Fruit fly (Drosophila melanogaster) whole organism, embryonic: ENCODE measurements around the gene kairos.

Experiments
- ATbp ChIP-seq: fragments of 200-800 bp; sonication (Bioruptor generic); optimal IDR thresholded peaks from 2 replicates; lab custom pipeline; 2017; ENCODE audit warnings: missing biosample characterization, mild to moderate bottlenecking, missing genetic modification characterization, missing genetic modification reagents
- BtbVII ChIP-seq: fragments of 200-800 bp; sonication (Bioruptor generic); optimal IDR thresholded peaks from 3 replicates; lab custom pipeline; 2017; ENCODE audit warnings: missing biosample characterization, mild to moderate bottlenecking, missing genetic modification characterization
- CG10209 ChIP-seq: fragments of 200-800 bp; sonication (Bioruptor generic); optimal IDR thresholded peaks from 3 replicates; lab custom pipeline; 2017; ENCODE audit warnings: missing biosample characterization, mild to moderate bottlenecking, missing genetic modification characterization, missing genetic modification reagents
- CG12219 ChIP-seq: fragments of 200-800 bp; sonication (Bioruptor generic); optimal IDR thresholded peaks from 3 replicates; lab custom pipeline; 2018; ENCODE audit warnings: missing biosample characterization, mild to moderate bottlenecking, missing genetic modification characterization
- CG12299 ChIP-seq: fragments of 200-800 bp; sonication (Bioruptor generic); optimal IDR thresholded peaks from 2 replicates; lab custom pipeline; 2018; ENCODE audit warnings: missing biosample characterization, mild to moderate bottlenecking, missing genetic modification characterization
- CG13123 ChIP-seq: fragments of 200-800 bp; sonication (Bioruptor generic); optimal IDR thresholded peaks from 2 replicates; lab custom pipeline; 2016; ENCODE audit warnings: missing biosample characterization, missing genetic modification characterization
- CG13775 ChIP-seq: fragments of 200-800 bp; sonication (Bioruptor generic); optimal IDR thresholded peaks from 3 replicates; lab custom pipeline; 2017; ENCODE audit warnings: missing biosample characterization, mild to moderate bottlenecking, missing genetic modification characterization
- CG14050 ChIP-seq: fragments of 200-800 bp; sonication (Bioruptor generic); IDR thresholded peaks from 3 replicates; pipeline ENCODE4 v1.3.6; 2022; ENCODE audit warnings: missing biosample characterization, missing genetic modification characterization
- CG30020 ChIP-seq: fragments of 200-800 bp; optimal IDR thresholded peaks from 2 replicates; lab custom pipeline; 2019; ENCODE audit warnings: missing biosample characterization, mild to moderate bottlenecking, missing genetic modification characterization, moderate library complexity
- CG30403 ChIP-seq: fragments of 200-800 bp; sonication (Bioruptor generic); optimal IDR thresholded peaks from 3 replicates; lab custom pipeline; 2016; ENCODE audit warnings: missing biosample characterization, missing genetic modification characterization
- CG31388 ChIP-seq: fragments of 200-800 bp; sonication (Bioruptor generic); optimal IDR thresholded peaks from 2 replicates; lab custom pipeline; 2016; ENCODE audit warnings: missing biosample characterization, missing genetic modification characterization
- CG34376 ChIP-seq: fragments of 200-800 bp; sonication (Bioruptor generic); optimal IDR thresholded peaks from 2 replicates; lab custom pipeline; 2018; ENCODE audit warnings: missing biosample characterization, mild to moderate bottlenecking, missing genetic modification characterization
- CG3847 ChIP-seq: fragments of 200-800 bp; sonication (Bioruptor generic); IDR thresholded peaks from 2 replicates; pipeline ENCODE4 v1.3.6; 2022; ENCODE audit warnings: missing biosample characterization, missing genetic modification characterization
- CG4707 ChIP-seq: fragments of 200-800 bp; sonication (Bioruptor generic); optimal IDR thresholded peaks from 2 replicates; lab custom pipeline; 2018; ENCODE audit warnings: missing biosample characterization, mild to moderate bottlenecking, missing genetic modification characterization, moderate library complexity
- CG6854 ChIP-seq: fragments of 200-800 bp; sonication (Bioruptor generic); optimal IDR thresholded peaks from 3 replicates; lab custom pipeline; 2017; ENCODE audit warnings: missing biosample characterization, mild to moderate bottlenecking, missing genetic modification characterization
- CG7372 ChIP-seq: fragments of 200-800 bp; sonication (Bioruptor generic); IDR thresholded peaks from 2 replicates; pipeline ENCODE4 v1.3.6; 2022; ENCODE audit warnings: missing biosample characterization, missing genetic modification characterization
- CG7786 ChIP-seq: fragments of 200-800 bp; sonication (Bioruptor generic); optimal IDR thresholded peaks from 2 replicates; lab custom pipeline; 2016; ENCODE audit warnings: missing biosample characterization, missing genetic modification characterization
- CkIIα-i1 ChIP-seq: fragments of 200-800 bp; sonication (Bioruptor generic); IDR thresholded peaks from 2 replicates; pipeline ENCODE4 v1.3.6; 2022; ENCODE audit warnings: missing biosample characterization, missing genetic modification characterization
- D19B ChIP-seq: fragments of 200-800 bp; sonication (Bioruptor generic); optimal IDR thresholded peaks from 2 replicates; lab custom pipeline; 2017; ENCODE audit warnings: missing biosample characterization, mild to moderate bottlenecking, missing genetic modification characterization
- Eip74EF ChIP-seq, 2 experiments: fragments of 200-800 bp in 1 of 2; fragments of >200 bp in 1 of 2; sonication (Bioruptor generic) in 1 of 2; optimal IDR thresholded peaks; 2 replicates each; lab custom pipeline; 2017 to 2019; ENCODE audit warnings: missing biosample characterization in 2 of 2, missing genetic modification characterization in 2 of 2, mild to moderate bottlenecking in 1 of 2, moderate library complexity in 1 of 2
- MESR4 ChIP-seq: fragments of 200-800 bp; sonication (Bioruptor generic); optimal IDR thresholded peaks from 2 replicates; lab custom pipeline; 2018; ENCODE audit warnings: missing biosample characterization, mild to moderate bottlenecking, missing genetic modification characterization, moderate library complexity
- NC2β ChIP-seq: fragments of 200-800 bp; sonication (Bioruptor generic); optimal IDR thresholded peaks from 2 replicates; lab custom pipeline; 2016; ENCODE audit warnings: missing biosample characterization, missing genetic modification characterization
- Ravus ChIP-seq: fragments of 200-800 bp; sonication (Bioruptor generic); IDR thresholded peaks from 2 replicates; pipeline ENCODE4 v1.3.6; 2022; ENCODE audit warnings: missing biosample characterization, missing genetic modification characterization
- Sry-β ChIP-seq: fragments of 200-800 bp; sonication (Bioruptor generic); optimal IDR thresholded peaks from 2 replicates; lab custom pipeline; 2018; ENCODE audit warnings: missing biosample characterization, mild to moderate bottlenecking, missing genetic modification characterization, moderate library complexity
- al ChIP-seq: fragments of 200-800 bp; sonication (Bioruptor generic); IDR thresholded peaks from 2 replicates; pipeline ENCODE4 v1.3.6; 2022; ENCODE audit warnings: missing biosample characterization, missing genetic modification characterization
- aop ChIP-seq: fragments of 200-800 bp; sonication (Bioruptor generic); IDR thresholded peaks from 2 replicates; pipeline ENCODE4 v1.3.6; 2022; ENCODE audit warnings: missing biosample characterization, missing genetic modification characterization
- caup ChIP-seq: fragments of 200-800 bp; sonication (Bioruptor generic); optimal IDR thresholded peaks from 3 replicates; lab custom pipeline; 2017; ENCODE audit warnings: missing biosample characterization, mild to moderate bottlenecking, missing genetic modification characterization, moderate library complexity; ENCODE audit not compliant: severe bottlenecking
- cg ChIP-seq: fragments of 200-800 bp; sonication (Bioruptor generic); optimal IDR thresholded peaks from 3 replicates; lab custom pipeline; 2019; ENCODE audit warnings: missing biosample characterization, mild to moderate bottlenecking, missing genetic modification characterization, moderate library complexity
- chinmo ChIP-seq: fragments of 200-800 bp; sonication (Bioruptor generic); IDR thresholded peaks from 4 replicates; pipeline ENCODE4 v1.3.6; 2022; ENCODE audit warnings: missing biosample characterization, missing genetic modification characterization; ENCODE audit not compliant: partially characterized antibody
- ci ChIP-seq: fragments of 200-800 bp; sonication (Bioruptor generic); IDR thresholded peaks from 3 replicates; pipeline ENCODE4 v1.3.6; 2022; ENCODE audit warnings: missing biosample characterization, missing genetic modification characterization
- dati ChIP-seq: fragments of 200-800 bp; sonication (Bioruptor generic); IDR thresholded peaks from 2 replicates; pipeline ENCODE4 v1.3.6; 2022; ENCODE audit warnings: missing biosample characterization, missing genetic modification characterization
- emc ChIP-seq: fragments of 200-800 bp; sonication (Bioruptor generic); optimal IDR thresholded peaks from 2 replicates; lab custom pipeline; 2016; ENCODE audit warnings: missing biosample characterization, missing genetic modification characterization
- h ChIP-seq: fragments of >200 bp; optimal IDR thresholded peaks from 2 replicates; lab custom pipeline; 2017
- hth ChIP-seq: fragments of >200 bp; optimal IDR thresholded peaks from 2 replicates; lab custom pipeline; 2017; ENCODE audit warnings: inconsistent platforms
- mld ChIP-seq: fragments of 200-800 bp; sonication (Bioruptor generic); IDR thresholded peaks from 3 replicates; pipeline ENCODE4 v1.3.6; 2022; ENCODE audit warnings: missing biosample characterization, missing genetic modification characterization; ENCODE audit not compliant: partially characterized antibody
- nau ChIP-seq: fragments of 200-800 bp; sonication (Bioruptor generic); optimal IDR thresholded peaks from 3 replicates; lab custom pipeline; 2017; ENCODE audit warnings: missing biosample characterization, mild to moderate bottlenecking, missing genetic modification characterization, missing genetic modification reagents
- onecut ChIP-seq: fragments of 200-800 bp; sonication (Bioruptor generic); IDR thresholded peaks from 2 replicates; pipeline ENCODE4 v1.3.6; 2022; ENCODE audit warnings: missing biosample characterization, missing genetic modification characterization
- org-1 ChIP-seq: fragments of 200-800 bp; sonication (Bioruptor generic); optimal IDR thresholded peaks from 2 replicates; lab custom pipeline; 2017; ENCODE audit warnings: missing biosample characterization, missing genetic modification characterization
- otp ChIP-seq: fragments of 200-800 bp; sonication (Bioruptor generic); IDR thresholded peaks from 3 replicates; pipeline ENCODE4, ENCODE4 v1.3.6; 2022; ENCODE audit warnings: missing biosample characterization, missing genetic modification characterization
- pita ChIP-seq: fragments of 200-800 bp; sonication (Bioruptor generic); optimal IDR thresholded peaks from 2 replicates; lab custom pipeline; 2017; ENCODE audit warnings: missing biosample characterization, mild to moderate bottlenecking, missing genetic modification characterization
- prd ChIP-seq, 3 experiments: fragments of >200 bp in 2 of 3; fragments of 200-800 bp in 1 of 3; sonication (Bioruptor generic) in 1 of 3; optimal IDR thresholded peaks in 2 of 3; IDR thresholded peaks in 1 of 3; 2 replicates in 2 of 3; 3 replicates in 1 of 3; pipeline versions ENCODE4 v1.3.6 to Lab custom; 2017 to 2022; ENCODE audit warnings: missing biosample characterization in 1 of 3, missing genetic modification characterization in 1 of 3
- pzg ChIP-seq: fragments of 200-800 bp; sonication (Bioruptor generic); optimal IDR thresholded peaks from 3 replicates; lab custom pipeline; 2018; ENCODE audit warnings: missing biosample characterization, mild to moderate bottlenecking, missing genetic modification characterization, moderate library complexity
- sc ChIP-seq, 3 experiments: fragments of >200 bp in 2 of 3; fragments of 200-800 bp in 1 of 3; sonication (Bioruptor generic) in 1 of 3; optimal IDR thresholded peaks; 2 replicates in 2 of 3; 3 replicates in 1 of 3; lab custom pipeline; 2017; ENCODE audit warnings: mild to moderate bottlenecking in 1 of 3, missing biosample characterization in 1 of 3, missing genetic modification characterization in 1 of 3, missing genetic modification reagents in 1 of 3
- tll ChIP-seq, 2 experiments: fragments of 200-800 bp in 1 of 2; fragments of >200 bp in 1 of 2; sonication (Bioruptor generic) in 1 of 2; optimal IDR thresholded peaks; 2 replicates each; lab custom pipeline; 2017 to 2019; ENCODE audit warnings: missing biosample characterization in 2 of 2, missing genetic modification characterization in 2 of 2, mild to moderate bottlenecking in 1 of 2, moderate library complexity in 1 of 2
- trem ChIP-seq: fragments of 200-800 bp; optimal IDR thresholded peaks from 3 replicates; lab custom pipeline; 2019; ENCODE audit warnings: missing biosample characterization, mild to moderate bottlenecking, missing genetic modification characterization, moderate library complexity
- vvl ChIP-seq: fragments of 200-800 bp; sonication (Bioruptor generic); IDR thresholded peaks from 2 replicates; pipeline ENCODE4 v1.3.6; 2022; ENCODE audit warnings: missing biosample characterization, missing genetic modification characterization
- zfh2 ChIP-seq: fragments of 200-800 bp; sonication (Bioruptor generic); optimal IDR thresholded peaks from 2 replicates; lab custom pipeline; 2016; ENCODE audit warnings: missing biosample characterization, missing genetic modification characterization

Gene kairos

DNA sequence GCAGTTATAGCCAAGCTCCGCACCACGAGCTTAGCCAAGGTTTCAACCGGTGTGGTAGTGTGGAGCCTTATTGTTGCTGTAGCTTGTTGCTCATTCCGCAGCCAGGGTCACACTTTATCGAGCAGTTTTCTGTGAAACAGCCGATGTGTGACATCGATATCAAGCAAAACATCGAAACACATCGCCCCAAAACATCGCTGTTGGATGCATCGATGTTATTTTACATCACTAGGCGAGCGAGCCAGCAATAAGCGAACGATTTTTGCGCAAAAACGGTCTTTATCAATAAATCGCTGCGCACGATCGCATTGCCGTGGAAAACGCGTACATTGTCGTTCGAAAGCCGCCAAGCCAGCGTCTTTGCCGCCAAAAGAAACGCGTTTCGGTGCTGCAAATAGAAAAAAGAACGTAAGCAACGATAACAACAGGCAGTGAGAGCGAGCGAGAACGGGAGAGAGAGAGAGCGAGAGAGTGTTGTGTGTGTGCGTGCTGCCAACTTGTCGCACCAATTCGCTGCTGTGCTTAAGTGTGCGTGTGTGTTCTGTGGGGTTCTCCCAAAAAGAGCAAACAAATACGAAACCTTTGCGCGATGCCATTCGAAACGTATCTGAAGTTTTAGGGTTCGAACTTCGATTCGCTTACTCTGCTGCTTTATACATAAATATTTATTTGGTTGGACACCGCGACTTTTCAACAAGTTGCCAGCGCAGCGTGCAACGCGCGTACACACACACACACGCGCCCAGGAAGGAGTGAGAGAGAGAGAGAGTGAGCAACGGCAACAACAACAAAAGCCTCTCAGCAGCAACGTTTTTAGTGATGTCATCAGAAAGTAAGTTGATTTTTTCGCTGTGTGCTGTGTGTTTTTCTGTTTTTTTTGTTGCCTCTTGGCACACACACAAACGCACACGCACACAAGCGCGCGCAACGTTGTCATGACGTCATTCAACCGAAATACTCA is 15.1 kb upstream of the kairos start (continued):
- TF ChIP-seq trem (tag; lab: Kevin White, UChicago) (peak; percentile 99), CG10209 (no peak), CG31388 (GFP tag; lab: Kevin White, UChicago) (no peak), D19B (GFP tag; lab: Kevin White, UChicago) (no peak), CG13775 (GFP tag; lab: Kevin White, UChicago) (peak; percentile 9), emc (no peak), CG4707 (GFP tag; lab: Kevin White, UChicago) (no peak), CG30020 (no peak), pzg (GFP tag; lab: Kevin White, UChicago) (peak; percentile 98), dati (GFP tag; lab: Robert Waterston, UW) (no peak), CG34376 (GFP tag; lab: Kevin White, UChicago) (peak; percentile 38), CG12299 (tag; lab: Kevin White, UChicago) (peak; percentile 33), prd (optimal IDR thresholded peaks at IDR 0.05; lab: Kevin White, UChicago) (no peak), prd (GFP tag; IDR thresholded peaks at IDR 0.05; lab: Robert Waterston, UW) (no peak; the same call in 2 of the 3 replicates), cg (GFP tag; lab: Kevin White, UChicago) (peak; percentile 99), otp (GFP tag; lab: Robert Waterston, UW) (no peak), org-1 (no peak), pita (GFP tag; lab: Kevin White, UChicago) (peak; percentile 87), CG3847 (GFP tag; lab: Robert Waterston, UW) (peak; percentile 81), Ravus (no peak), CG14050 (GFP tag; lab: Robert Waterston, UW) (no peak), zfh2 (GFP tag; lab: Kevin White, UChicago) (peak; percentile 58), MESR4 (GFP tag; lab: Kevin White, UChicago) (peak; percentile 80), caup (peak; percentile 18), vvl (no peak), al (peak; percentile 29; the same call in 1 of the 2 replicates), sc (optimal IDR thresholded peaks at IDR 0.05; lab: Kevin White, UChicago) (no peak), sc (GFP tag; optimal IDR thresholded peaks at IDR 0.05; lab: Kevin White, UChicago) (no peak), CG13123 (GFP tag; lab: Kevin White, UChicago) (no peak), hth (lab: Kevin White, UChicago) (no peak), ATbp (no peak), ci (GFP tag; lab: Robert Waterston, UW) (peak; percentile 50; the same call in 2 of the 3 replicates), CG6854 (GFP tag; lab: Kevin White, UChicago) (peak; percentile 60), mld (GFP tag; lab: Robert Waterston, UW) (peak; percentile 95), h (lab: Kevin White, UChicago) (no peak), Eip74EF (GFP tag; optimal IDR thresholded peaks at IDR 0.05; lab: Kevin White, UChicago) (no peak), CG12219 (GFP tag; lab: Kevin White, UChicago) (no peak), CG7786 (GFP tag; lab: Kevin White, UChicago) (peak; percentile 50), CG30403 (GFP tag; lab: Kevin White, UChicago) (peak; percentile 31), aop (GFP tag; lab: Robert Waterston, UW) (no peak), Sry-β (no peak), NC2β (GFP tag; lab: Kevin White, UChicago) (no peak), onecut (GFP tag; lab: Robert Waterston, UW) (peak; percentile 28), tll (GFP tag; optimal IDR thresholded peaks at IDR 0.05; lab: Kevin White, UChicago) (peak; percentile 12 to 70), nau (no peak), BtbVII (GFP tag; lab: Kevin White, UChicago) (peak; percentile 68), CkIIα-i1 (no peak), CG7372 (GFP tag; lab: Robert Waterston, UW) (no peak; the same call in 1 of the 2 replicates), chinmo (GFP tag; lab: Robert Waterston, UW) (peak; percentile 99)
